Worm (Caenorhabditis elegans) whole organism, late embryonic: Measurements from ENCODE around the gene sri-20.

Experiments used
- F13H6.1 ChIP-seq: sonication (generic microtip); optimal IDR thresholded peaks from 2 replicates; lab custom pipeline; 2016; ENCODE audit warnings: missing genetic modification characterization, missing compliant biosample characterization
- ama-1 ChIP-seq: fragments of 150-350 bp; optimal IDR thresholded peaks from 2 replicates; lab custom pipeline; 2014
- ceh-19 ChIP-seq: fragments of 200-800 bp; sonication (Bioruptor generic); optimal IDR thresholded peaks from 2 replicates; lab custom pipeline; 2018; ENCODE audit warnings: mild to moderate bottlenecking, missing genetic modification characterization, missing compliant biosample characterization
- ceh-24 ChIP-seq: sonication (generic microtip); optimal IDR thresholded peaks from 2 replicates; lab custom pipeline; 2016; ENCODE audit warnings: mild to moderate bottlenecking, missing genetic modification characterization, missing compliant biosample characterization
- ceh-30 ChIP-seq: fragments of 150-350 bp; optimal IDR thresholded peaks from 2 replicates; lab custom pipeline; 2014; ENCODE audit warnings: missing biosample characterization, missing genetic modification characterization
- dmd-4 ChIP-seq: sonication (generic microtip); optimal IDR thresholded peaks from 2 replicates; lab custom pipeline; 2016; ENCODE audit warnings: borderline replicate concordance, missing genetic modification characterization, missing compliant biosample characterization
- fkh-10 ChIP-seq: fragments of 150-350 bp; optimal IDR thresholded peaks from 2 replicates; lab custom pipeline; 2014; ENCODE audit warnings: missing biosample characterization, missing genetic modification reagents, missing genetic modification characterization
- npax-4 ChIP-seq: sonication (generic microtip); optimal IDR thresholded peaks from 2 replicates; lab custom pipeline; 2016; ENCODE audit warnings: missing genetic modification characterization, missing compliant biosample characterization
- pha-4 ChIP-seq: fragments of 150-350 bp; optimal IDR thresholded peaks from 2 replicates; lab custom pipeline; 2018; ENCODE audit warnings: missing biosample characterization, missing genetic modification reagents, missing genetic modification characterization
- rnt-1 ChIP-seq: sonication (generic microtip); optimal IDR thresholded peaks from 2 replicates; lab custom pipeline; 2016; ENCODE audit warnings: missing genetic modification characterization, missing compliant biosample characterization
- unc-3 ChIP-seq, 2 experiments: fragments of 200-800 bp in 1 of 2; sonication (Bioruptor generic) in 1 of 2; sonication (generic microtip) in 1 of 2; conservative IDR thresholded peaks in 1 of 2; optimal IDR thresholded peaks in 1 of 2; 2 replicates each; pipeline versions ENCODE4 v1.3.6 to Lab custom; 2016 to 2022; ENCODE audit warnings: missing compliant biosample characterization in 2 of 2, missing genetic modification characterization in 2 of 2, missing genetic modification reagents in 1 of 2
- unc-55 ChIP-seq: sonication (generic microtip); optimal IDR thresholded peaks from 2 replicates; lab custom pipeline; 2017; ENCODE audit warnings: missing biosample characterization, missing genetic modification reagents, missing genetic modification characterization

DNA sequence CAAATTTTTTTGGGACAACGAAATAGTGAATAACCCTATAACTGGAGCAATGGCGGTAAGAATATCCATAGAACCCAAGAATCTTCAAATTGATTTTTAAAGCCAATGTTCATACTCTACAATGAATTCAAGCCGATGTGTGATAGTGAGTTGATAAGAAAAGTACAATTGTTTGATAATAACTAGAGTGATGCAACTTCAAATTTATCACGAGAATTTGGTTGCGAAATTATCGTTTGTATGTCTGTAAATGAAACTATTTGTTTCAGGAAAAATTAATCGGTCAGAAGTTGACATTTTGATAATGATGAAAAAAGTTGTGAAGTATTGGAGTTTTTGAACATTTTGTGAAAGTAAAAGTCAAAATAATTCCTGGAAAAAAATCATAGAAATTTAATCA, 30.9 kb downstream of the sri-20 start:
- TF ChIP-seq dmd-4 (tag; lab: Kevin White, UChicago) (no peak), pha-4 (no peak), ama-1 (lab: Kevin White, UChicago) (no peak), fkh-10 (no peak), npax-4 (no peak), unc-3 (GFP tag; conservative IDR thresholded peaks at IDR 0.05; lab: Robert Waterston, UW) (no peak), unc-3 (tag; optimal IDR thresholded peaks at IDR 0.05; lab: Kevin White, UChicago) (no peak), F13H6.1 (tag; lab: Kevin White, UChicago) (no peak), ceh-30 (tag; lab: Kevin White, UChicago) (no peak), unc-55 (GFP tag; lab: Kevin White, UChicago) (no peak), ceh-24 (tag; lab: Kevin White, UChicago) (no peak), ceh-19 (GFP tag; lab: Kevin White, UChicago) (no peak), rnt-1 (no peak)
